Fruit fly (Drosophila melanogaster) whole organism, wandering third instar larva: ENCODE measurements around the gene CG42249.

Experiments used
- Abd-B ChIP-seq: fragments of >200 bp; optimal IDR thresholded peaks from 2 replicates; lab custom pipeline; 2017; ENCODE audit warnings: missing biosample characterization, missing genetic modification characterization
- CG32264 ChIP-seq: fragments of 200-800 bp; sonication (Bioruptor generic); optimal IDR thresholded peaks from 2 replicates; lab custom pipeline; 2016; ENCODE audit warnings: missing biosample characterization, missing genetic modification characterization
- CG9705 ChIP-seq: fragments of 200-800 bp; sonication (Bioruptor generic); optimal IDR thresholded peaks from 2 replicates; lab custom pipeline; 2018; ENCODE audit warnings: missing biosample characterization, mild to moderate bottlenecking, missing genetic modification characterization
- CrebA ChIP-seq: fragments of 200-800 bp; sonication (Bioruptor generic); optimal IDR thresholded peaks from 2 replicates; lab custom pipeline; 2016; ENCODE audit warnings: missing biosample characterization, mild to moderate bottlenecking, missing genetic modification characterization, borderline replicate concordance
- Dfd ChIP-seq: fragments of >200 bp; optimal IDR thresholded peaks from 2 replicates; lab custom pipeline; 2017; ENCODE audit warnings: missing biosample characterization, missing genetic modification characterization
- Dif ChIP-seq: fragments of 200-275, 200-300 bp; sonication (Bioruptor generic); optimal IDR thresholded peaks from 2 replicates; lab custom pipeline; 2018; ENCODE audit warnings: missing biosample characterization, missing genetic modification characterization; ENCODE audit not compliant: partially characterized antibody
- GATAd ChIP-seq: sonication (Bioruptor generic); optimal IDR thresholded peaks from 2 replicates; lab custom pipeline; 2016; ENCODE audit warnings: missing biosample characterization, missing genetic modification characterization
- HLH106 ChIP-seq: fragments of 200-800 bp; optimal IDR thresholded peaks from 3 replicates; lab custom pipeline; 2019; ENCODE audit warnings: missing biosample characterization, mild to moderate bottlenecking, missing genetic modification characterization, moderate library complexity
- Hnf4 ChIP-seq: fragments of 200-800 bp; sonication (Bioruptor generic); optimal IDR thresholded peaks from 2 replicates; lab custom pipeline; 2016; ENCODE audit warnings: missing biosample characterization, mild to moderate bottlenecking, missing genetic modification characterization
- Hr83 ChIP-seq: fragments of 200-300 bp; sonication (Bioruptor generic); optimal IDR thresholded peaks from 2 replicates; lab custom pipeline; 2016; ENCODE audit warnings: missing biosample characterization, mild to moderate bottlenecking, missing genetic modification characterization, moderate library complexity; ENCODE audit not compliant: poor library complexity, severe bottlenecking
- Jra ChIP-seq: sonication (Bioruptor generic); optimal IDR thresholded peaks from 2 replicates; lab custom pipeline; 2016; ENCODE audit warnings: missing biosample characterization, missing genetic modification characterization
- Mio ChIP-seq: sonication (Bioruptor generic); optimal IDR thresholded peaks from 2 replicates; lab custom pipeline; 2016; ENCODE audit warnings: missing biosample characterization, missing genetic modification characterization
- Myc ChIP-seq: fragments of >200 bp; optimal IDR thresholded peaks from 2 replicates; lab custom pipeline; 2017
- N ChIP-seq: fragments of >200 bp; optimal IDR thresholded peaks from 2 replicates; lab custom pipeline; 2018; ENCODE audit warnings: missing biosample characterization, missing external identifiers, missing genetic modification characterization
- OdsH ChIP-seq: fragments of 200-800 bp; sonication (Bioruptor generic); optimal IDR thresholded peaks from 2 replicates; lab custom pipeline; 2016; ENCODE audit warnings: missing biosample characterization, mild to moderate bottlenecking, missing genetic modification characterization
- Rel ChIP-seq, 2 experiments: fragments of 200-800 bp; sonication (Bioruptor generic) in 1 of 2; optimal IDR thresholded peaks; 2 replicates in 1 of 2; 3 replicates in 1 of 2; lab custom pipeline; 2016 to 2019; ENCODE audit warnings: mild to moderate bottlenecking in 2 of 2, missing biosample characterization in 2 of 2, missing genetic modification characterization in 2 of 2, moderate library complexity in 1 of 2
- Sp1 ChIP-seq: fragments of 200-800 bp; sonication (Bioruptor generic); optimal IDR thresholded peaks from 3 replicates; lab custom pipeline; 2019; ENCODE audit warnings: missing biosample characterization, mild to moderate bottlenecking, missing genetic modification characterization, moderate library complexity
- Vsx2 ChIP-seq: fragments of 200-300, 225-300 bp; sonication (Bioruptor generic); optimal IDR thresholded peaks from 2 replicates; lab custom pipeline; 2018; ENCODE audit warnings: missing biosample characterization, missing genetic modification characterization; ENCODE audit not compliant: partially characterized antibody
- br ChIP-seq: fragments of 200-800 bp; sonication (Bioruptor generic); optimal IDR thresholded peaks from 2 replicates; lab custom pipeline; 2016; ENCODE audit warnings: missing biosample characterization, missing genetic modification characterization
- brk ChIP-seq: fragments of 200-800 bp; sonication (Bioruptor generic); optimal IDR thresholded peaks from 2 replicates; lab custom pipeline; 2016; ENCODE audit warnings: missing biosample characterization, mild to moderate bottlenecking, missing genetic modification characterization
- dl ChIP-seq, 2 experiments: fragments of 175-275, 200-275 bp in 1 of 2; fragments of 200-275 bp in 1 of 2; sonication (Bioruptor generic); optimal IDR thresholded peaks; lab custom pipeline; 2018; ENCODE audit warnings: mild to moderate bottlenecking in 2 of 2, missing biosample characterization in 2 of 2, missing genetic modification characterization in 2 of 2, moderate library complexity in 2 of 2; ENCODE audit not compliant: partially characterized antibody in 2 of 2, insufficient read depth in 1 of 2
- dmrt93B ChIP-seq: fragments of 200-800 bp; sonication (Bioruptor generic); optimal IDR thresholded peaks from 2 replicates; lab custom pipeline; 2018; ENCODE audit warnings: missing biosample characterization, mild to moderate bottlenecking, missing genetic modification characterization
- ey ChIP-seq: fragments of 200-800 bp; sonication (Bioruptor generic); optimal IDR thresholded peaks from 2 replicates; lab custom pipeline; 2016; ENCODE audit warnings: missing biosample characterization, missing genetic modification characterization
- foxo ChIP-seq, 2 experiments: fragments of 200-800 bp; sonication (Bioruptor generic); optimal IDR thresholded peaks; 2 replicates in 1 of 2; 3 replicates in 1 of 2; lab custom pipeline; 2016 to 2017; ENCODE audit warnings: missing biosample characterization in 2 of 2, missing genetic modification characterization in 2 of 2
- fru ChIP-seq: fragments of 200-800 bp; sonication (Bioruptor generic); optimal IDR thresholded peaks from 3 replicates; lab custom pipeline; 2016; ENCODE audit warnings: missing biosample characterization, mild to moderate bottlenecking, missing genetic modification characterization
- h ChIP-seq: fragments of 200-800 bp; sonication (Bioruptor generic); optimal IDR thresholded peaks from 3 replicates; lab custom pipeline; 2016; ENCODE audit warnings: missing biosample characterization, mild to moderate bottlenecking, missing genetic modification characterization
- lola ChIP-seq: fragments of >200 bp; optimal IDR thresholded peaks from 2 replicates; lab custom pipeline; 2017; ENCODE audit warnings: missing biosample characterization, missing genetic modification characterization
- pan ChIP-seq: fragments of >200 bp; optimal IDR thresholded peaks from 2 replicates; lab custom pipeline; 2017
- psq ChIP-seq: fragments of 200-800 bp; sonication (Bioruptor generic); optimal IDR thresholded peaks from 3 replicates; lab custom pipeline; 2017; ENCODE audit warnings: missing biosample characterization, mild to moderate bottlenecking, missing genetic modification characterization, moderate library complexity
- rgr ChIP-seq: fragments of 200-800 bp; sonication (Bioruptor generic); optimal IDR thresholded peaks from 3 replicates; lab custom pipeline; 2016; ENCODE audit warnings: missing biosample characterization, mild to moderate bottlenecking, missing genetic modification characterization
- sage ChIP-seq: fragments of 200-800 bp; sonication (Bioruptor generic); optimal IDR thresholded peaks from 2 replicates; lab custom pipeline; 2016; ENCODE audit warnings: missing biosample characterization, mild to moderate bottlenecking, missing genetic modification characterization
- sv ChIP-seq: fragments of 200-800 bp; sonication (Bioruptor generic); optimal IDR thresholded peaks from 3 replicates; lab custom pipeline; 2016; ENCODE audit warnings: missing biosample characterization, missing genetic modification characterization
- tai ChIP-seq: sonication (Bioruptor generic); optimal IDR thresholded peaks from 2 replicates; lab custom pipeline; 2016; ENCODE audit warnings: missing biosample characterization, missing genetic modification characterization
- usp ChIP-seq: fragments of >200 bp; optimal IDR thresholded peaks from 2 replicates; lab custom pipeline; 2017; ENCODE audit warnings: missing biosample characterization, missing genetic modification characterization
- woc ChIP-seq: sonication (Bioruptor generic); optimal IDR thresholded peaks from 2 replicates; lab custom pipeline; 2016; ENCODE audit warnings: missing biosample characterization, mild to moderate bottlenecking, missing genetic modification characterization

Gene CG42249

DNA sequence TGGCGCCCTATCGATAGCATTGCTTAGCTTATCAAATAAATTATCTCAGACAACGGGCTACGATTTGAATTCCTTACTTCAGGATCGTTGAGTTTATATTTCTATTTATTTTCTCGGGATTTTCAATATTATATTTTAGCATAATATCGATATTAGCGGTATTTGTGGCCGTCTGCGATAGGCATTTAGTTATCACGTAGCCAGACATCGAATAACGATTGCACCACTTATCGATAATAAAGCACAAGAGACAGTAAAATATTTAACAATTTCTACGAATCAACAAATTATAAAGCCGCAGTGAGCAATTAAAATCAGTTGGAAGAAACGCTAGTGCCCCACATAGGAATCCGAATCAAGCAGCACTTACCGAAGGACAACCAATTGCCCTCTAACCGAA, 5.9 kb upstream of the CG42249 start, which contains the start of gene CG2076:
Gene CG2076 (plus strand): TSS at position 50 of the 400 bp plus-strand sequence.
- TF ChIP-seq Jra (GFP tag; lab: Kevin White, UChicago) (no peak), OdsH (GFP tag; lab: Kevin White, UChicago) (no peak), CrebA (GFP tag; lab: Kevin White, UChicago) (no peak), pan (no peak), Dfd (no peak), fru (GFP tag; lab: Kevin White, UChicago) (no peak), usp (GFP tag; lab: Kevin White, UChicago) (no peak), CG32264 (GFP tag; lab: Kevin White, UChicago) (no peak), Mio (no peak), sage (GFP tag; lab: Kevin White, UChicago) (no peak), h (GFP tag; lab: Kevin White, UChicago) (no peak), N (GFP tag; lab: Kevin White, UChicago) (no peak), lola (GFP tag; lab: Kevin White, UChicago) (no peak), tai (no peak), Vsx2 (GFP tag; lab: Kevin White, UChicago) (no peak), br (GFP tag; lab: Kevin White, UChicago) (no peak), Hr83 (GFP tag; lab: Kevin White, UChicago) (no peak)
- TF ChIP-seq, all 38 proteins: peak for 0

DNA sequence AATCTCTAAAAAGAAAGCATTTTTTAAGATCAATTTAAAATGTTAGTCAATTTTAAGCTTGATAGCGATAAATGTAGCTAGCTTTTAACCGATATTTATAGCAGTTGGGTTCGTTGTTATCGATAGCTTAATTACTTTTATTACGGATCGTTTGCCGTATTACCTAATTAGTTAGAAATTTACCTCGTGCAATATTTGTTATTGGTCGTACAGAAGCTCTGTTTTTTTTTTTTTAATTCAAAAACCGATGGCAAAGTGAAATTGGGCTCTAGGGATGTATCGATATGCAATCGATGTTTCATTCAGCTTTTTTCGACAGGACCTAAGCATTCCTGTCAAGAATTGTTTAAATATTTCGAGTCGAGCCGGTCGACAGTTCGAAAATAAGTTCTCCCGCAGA, 3.9 kb upstream of the CG42249 start, which contains the start of gene CG2061:
Gene CG2061 (plus strand): TSS at position 292 of the 400 bp plus-strand sequence.
- TF ChIP-seq Hr83 (GFP tag; lab: Kevin White, UChicago) = no peak
- no peak for TF ChIP-seq br (GFP tag; lab: Kevin White, UChicago)
- no peak for TF ChIP-seq rgr (GFP tag; lab: Kevin White, UChicago)
- TF ChIP-seq tai = no peak
- no peak for TF ChIP-seq Abd-B (GFP tag; lab: Kevin White, UChicago)
- TF ChIP-seq Myc (lab: Kevin White, UChicago) = peak; percentile 10

DNA sequence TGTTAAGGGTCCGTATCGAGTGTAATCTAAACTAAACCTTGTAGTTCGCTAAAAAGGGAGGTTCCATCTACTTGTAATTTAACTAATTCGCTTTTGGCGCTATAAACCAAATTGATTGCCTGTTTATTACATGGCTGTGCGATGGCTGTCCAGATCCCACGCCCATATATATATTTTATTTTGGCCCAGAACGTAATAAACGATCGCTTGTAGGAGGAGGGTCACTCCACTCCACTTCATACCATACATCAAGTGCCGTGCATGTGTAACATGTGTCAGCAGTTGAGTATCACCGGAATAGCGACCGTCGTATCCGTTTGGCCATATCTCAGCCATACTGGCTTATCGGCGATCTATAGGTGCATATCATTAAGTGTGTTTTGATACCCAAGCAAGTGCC, 797 bp upstream of the CG42249 start:
- TF ChIP-seq rgr (GFP tag; lab: Kevin White, UChicago) = no peak
- TF ChIP-seq Myc (lab: Kevin White, UChicago) = no peak
- TF ChIP-seq sv (GFP tag; lab: Kevin White, UChicago) = no peak
- TF ChIP-seq ey (GFP tag; lab: Kevin White, UChicago) = no peak
- no peak for TF ChIP-seq woc (GFP tag; lab: Kevin White, UChicago)
- no peak for TF ChIP-seq HLH106 (tag; lab: Kevin White, UChicago)
- TF ChIP-seq Rel (GFP tag; optimal IDR thresholded peaks at IDR 0.05; lab: Kevin White, UChicago) = no peak
- no peak for TF ChIP-seq Rel (tag; optimal IDR thresholded peaks at IDR 0.05; lab: Kevin White, UChicago)
- no peak for TF ChIP-seq CG9705 (GFP tag; lab: Kevin White, UChicago)
- no peak for TF ChIP-seq Jra (GFP tag; lab: Kevin White, UChicago)
- TF ChIP-seq h (GFP tag; lab: Kevin White, UChicago) = no peak
- TF ChIP-seq Sp1 (GFP tag; lab: Kevin White, UChicago) = no peak
- no peak for TF ChIP-seq OdsH (GFP tag; lab: Kevin White, UChicago)
- TF ChIP-seq foxo (GFP tag; optimal IDR thresholded peaks at IDR 0.05; lab: Kevin White, UChicago) = no peak
- no peak for TF ChIP-seq usp (GFP tag; lab: Kevin White, UChicago)
- no peak for TF ChIP-seq CrebA (GFP tag; lab: Kevin White, UChicago)
- no peak for TF ChIP-seq dmrt93B
- TF ChIP-seq psq (GFP tag; lab: Kevin White, UChicago) = no peak

DNA sequence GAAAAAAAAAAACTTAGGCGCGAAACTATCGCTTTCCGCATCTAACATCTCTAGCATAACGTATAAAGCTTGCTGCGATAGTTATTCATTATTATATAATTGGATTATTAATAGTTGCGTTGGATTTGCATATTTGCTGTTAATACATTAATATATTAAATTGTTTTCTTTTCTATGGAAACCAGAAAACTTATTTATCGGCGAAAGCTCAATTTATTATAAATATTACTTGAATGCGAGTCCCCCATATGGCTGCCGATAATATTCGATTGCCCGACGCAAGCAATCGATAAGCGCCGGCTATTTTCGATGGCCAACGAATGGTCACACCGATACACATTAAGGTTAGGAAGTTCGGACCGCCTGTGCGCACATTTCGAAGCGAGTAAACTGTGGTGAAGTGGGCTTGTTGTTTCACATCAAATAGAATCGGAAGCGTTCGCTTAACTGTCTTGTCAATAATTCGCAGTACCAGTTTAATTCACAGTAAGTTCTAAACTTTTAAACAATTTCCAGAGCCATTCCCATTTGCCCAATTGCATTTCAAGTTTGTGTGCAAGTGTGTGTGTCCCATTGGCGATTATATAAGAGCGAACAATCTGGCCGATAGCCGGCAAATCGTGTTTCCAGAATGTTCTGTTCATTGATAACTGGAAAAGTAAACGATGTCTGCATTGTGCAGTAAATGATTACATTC, 12.2 kb downstream of the CG42249 start, which contains the start of gene Hsp60A:
Gene Hsp60A (plus strand): TSS at position 335 of the 697 bp plus-strand sequence.
- TF ChIP-seq GATAd (GFP tag; lab: Kevin White, UChicago) (no peak), HLH106 (tag; lab: Kevin White, UChicago) (peak; percentile 64), CrebA (GFP tag; lab: Kevin White, UChicago) (no peak), ey (GFP tag; lab: Kevin White, UChicago) (peak; percentile 41), psq (GFP tag; lab: Kevin White, UChicago) (peak; percentile 31), Sp1 (GFP tag; lab: Kevin White, UChicago) (peak; percentile 48), N (GFP tag; lab: Kevin White, UChicago) (no peak), Jra (GFP tag; lab: Kevin White, UChicago) (no peak), foxo (GFP tag; optimal IDR thresholded peaks at IDR 0.05; lab: Kevin White, UChicago) (peak in 1 of 2 experiments; percentile 58), sv (GFP tag; lab: Kevin White, UChicago) (peak; percentile 43), lola (GFP tag; lab: Kevin White, UChicago) (no peak), CG32264 (GFP tag; lab: Kevin White, UChicago) (no peak), brk (GFP tag; lab: Kevin White, UChicago) (no peak), h (GFP tag; lab: Kevin White, UChicago) (peak; percentile 62), OdsH (GFP tag; lab: Kevin White, UChicago) (peak; percentile 48), Rel (GFP tag; optimal IDR thresholded peaks at IDR 0.05; lab: Kevin White, UChicago) (no peak), Rel (tag; optimal IDR thresholded peaks at IDR 0.05; lab: Kevin White, UChicago) (no peak), dl (GFP tag; optimal IDR thresholded peaks at IDR 0.05; lab: Kevin White, UChicago; ENCODE audit: insufficient read depth in 1 of 2, partially characterized antibody in 2 of 2) (no peak), Mio (no peak), Hr83 (GFP tag; lab: Kevin White, UChicago) (peak; percentile 8), tai (no peak), Abd-B (GFP tag; lab: Kevin White, UChicago) (no peak), CG9705 (GFP tag; lab: Kevin White, UChicago) (no peak), Vsx2 (GFP tag; lab: Kevin White, UChicago) (no peak), br (GFP tag; lab: Kevin White, UChicago) (peak; percentile 41), woc (GFP tag; lab: Kevin White, UChicago) (peak; percentile 39), dmrt93B (no peak), Myc (lab: Kevin White, UChicago) (no peak), rgr (GFP tag; lab: Kevin White, UChicago) (peak; percentile 34), Dif (no peak), Hnf4 (GFP tag; lab: Kevin White, UChicago) (no peak), fru (GFP tag; lab: Kevin White, UChicago) (peak; percentile 38), Dfd (no peak)
